Worm (Caenorhabditis elegans) whole organism, late embryonic: ENCODE data around the gene K10G4.5.

Experiments
- K02D7.2 ChIP-seq: sonication (generic microtip); optimal IDR thresholded peaks from 2 replicates; lab custom pipeline; 2017; ENCODE audit warnings: mild to moderate bottlenecking, missing genetic modification characterization, missing compliant biosample characterization
- Y22D7AL.16 ChIP-seq: sonication (generic microtip); optimal IDR thresholded peaks from 2 replicates; lab custom pipeline; 2016; ENCODE audit warnings: missing genetic modification characterization, missing compliant biosample characterization
- ceh-14 ChIP-seq: sonication (generic microtip); optimal IDR thresholded peaks from 2 replicates; lab custom pipeline; 2016; ENCODE audit warnings: missing genotype, missing genetic modification characterization, missing compliant biosample characterization
- ceh-18 ChIP-seq: sonication (generic microtip); optimal IDR thresholded peaks from 2 replicates; lab custom pipeline; 2016; ENCODE audit warnings: missing genetic modification characterization, missing compliant biosample characterization
- ceh-19 ChIP-seq: fragments of 200-800 bp; sonication (Bioruptor generic); optimal IDR thresholded peaks from 2 replicates; lab custom pipeline; 2018; ENCODE audit warnings: mild to moderate bottlenecking, missing genetic modification characterization, missing compliant biosample characterization
- ceh-24 ChIP-seq: sonication (generic microtip); optimal IDR thresholded peaks from 2 replicates; lab custom pipeline; 2016; ENCODE audit warnings: mild to moderate bottlenecking, missing genetic modification characterization, missing compliant biosample characterization
- ceh-30 ChIP-seq: fragments of 150-350 bp; optimal IDR thresholded peaks from 2 replicates; lab custom pipeline; 2014; ENCODE audit warnings: missing biosample characterization, missing genetic modification characterization
- ceh-34 ChIP-seq: sonication (generic microtip); optimal IDR thresholded peaks from 2 replicates; lab custom pipeline; 2016; ENCODE audit warnings: mild to moderate bottlenecking, missing genetic modification characterization, missing compliant biosample characterization
- ceh-45 ChIP-seq: fragments of 200-800 bp; sonication (Bioruptor generic); IDR thresholded peaks from 2 replicates; pipeline ENCODE4 v1.3.6; 2022; ENCODE audit warnings: missing genetic modification reagents, missing genetic modification characterization, missing compliant biosample characterization
- ceh-48 ChIP-seq: sonication (generic microtip); optimal IDR thresholded peaks from 2 replicates; lab custom pipeline; 2016; ENCODE audit warnings: missing genetic modification characterization, inconsistent platforms, missing compliant biosample characterization
- ceh-9 ChIP-seq: sonication (generic microtip); optimal IDR thresholded peaks from 2 replicates; lab custom pipeline; 2016; ENCODE audit warnings: mild to moderate bottlenecking, missing genetic modification characterization, inconsistent platforms, missing compliant biosample characterization
- che-1 ChIP-seq: sonication (generic microtip); optimal IDR thresholded peaks from 2 replicates; lab custom pipeline; 2016; ENCODE audit warnings: mild to moderate bottlenecking, missing genetic modification characterization, missing compliant biosample characterization
- dmd-4 ChIP-seq: sonication (generic microtip); optimal IDR thresholded peaks from 2 replicates; lab custom pipeline; 2016; ENCODE audit warnings: borderline replicate concordance, missing genetic modification characterization, missing compliant biosample characterization
- ets-4 ChIP-seq: sonication (generic microtip); optimal IDR thresholded peaks from 2 replicates; lab custom pipeline; 2016; ENCODE audit warnings: missing genetic modification characterization, missing compliant biosample characterization
- fkh-10 ChIP-seq: fragments of 150-350 bp; optimal IDR thresholded peaks from 2 replicates; lab custom pipeline; 2014; ENCODE audit warnings: missing biosample characterization, missing genetic modification reagents, missing genetic modification characterization
- fkh-6 ChIP-seq: sonication (generic microtip); optimal IDR thresholded peaks from 2 replicates; lab custom pipeline; 2016; ENCODE audit warnings: missing genetic modification characterization, missing compliant biosample characterization
- gmeb-2 ChIP-seq: sonication (generic microtip); optimal IDR thresholded peaks from 2 replicates; lab custom pipeline; 2016; ENCODE audit warnings: missing genetic modification characterization, inconsistent platforms, missing compliant biosample characterization
- hlh-13 ChIP-seq: fragments of 200-800 bp; sonication (Bioruptor generic); optimal IDR thresholded peaks from 2 replicates; lab custom pipeline; 2018; ENCODE audit warnings: mild to moderate bottlenecking, missing genetic modification characterization, missing compliant biosample characterization
- hlh-8 ChIP-seq: sonication (generic microtip); optimal IDR thresholded peaks from 2 replicates; lab custom pipeline; 2016; ENCODE audit warnings: missing genotype, missing genetic modification characterization, missing compliant biosample characterization
- lim-6 ChIP-seq: sonication (generic microtip); optimal IDR thresholded peaks from 2 replicates; lab custom pipeline; 2016; ENCODE audit warnings: missing genetic modification characterization, missing compliant biosample characterization
- madf-2 ChIP-seq: sonication (generic microtip); optimal IDR thresholded peaks from 2 replicates; lab custom pipeline; 2017; ENCODE audit warnings: missing genetic modification characterization, missing compliant biosample characterization
- mec-3 ChIP-seq: sonication (generic microtip); optimal IDR thresholded peaks from 2 replicates; lab custom pipeline; 2016; ENCODE audit warnings: borderline replicate concordance, missing genetic modification characterization, missing compliant biosample characterization
- nfya-1 ChIP-seq: sonication (generic microtip); optimal IDR thresholded peaks from 2 replicates; lab custom pipeline; 2017; ENCODE audit warnings: missing genetic modification characterization, mild to moderate bottlenecking, missing compliant biosample characterization, antibody characterized with exemption, moderate library complexity
- nhr-11 ChIP-seq: fragments of 150-350 bp; optimal IDR thresholded peaks from 2 replicates; lab custom pipeline; 2014; ENCODE audit warnings: missing biosample characterization, missing genetic modification characterization
- npax-4 ChIP-seq: sonication (generic microtip); optimal IDR thresholded peaks from 2 replicates; lab custom pipeline; 2016; ENCODE audit warnings: missing genetic modification characterization, missing compliant biosample characterization
- pat-9 ChIP-seq: fragments of 200-800 bp; sonication (Bioruptor generic); optimal IDR thresholded peaks from 2 replicates; lab custom pipeline; 2018; ENCODE audit warnings: mild to moderate bottlenecking, missing genetic modification characterization, moderate library complexity, missing compliant biosample characterization
- pax-1 ChIP-seq: fragments of 150-350 bp; optimal IDR thresholded peaks from 2 replicates; lab custom pipeline; 2014; ENCODE audit warnings: missing biosample characterization, missing genetic modification characterization
- pqm-1 ChIP-seq: sonication (generic microtip); optimal IDR thresholded peaks from 2 replicates; lab custom pipeline; 2016; ENCODE audit warnings: missing genetic modification characterization, missing compliant biosample characterization
- pros-1 ChIP-seq: fragments of 150-350 bp; optimal IDR thresholded peaks from 2 replicates; lab custom pipeline; 2014; ENCODE audit warnings: missing biosample characterization, missing genetic modification reagents, missing genetic modification characterization
- rnt-1 ChIP-seq: sonication (generic microtip); optimal IDR thresholded peaks from 2 replicates; lab custom pipeline; 2016; ENCODE audit warnings: missing genetic modification characterization, missing compliant biosample characterization
- sdc-2 ChIP-seq: sonication (generic microtip); optimal IDR thresholded peaks from 2 replicates; lab custom pipeline; 2016; ENCODE audit warnings: missing genotype, missing genetic modification characterization, missing compliant biosample characterization
- sox-4 ChIP-seq: sonication (generic microtip); optimal IDR thresholded peaks from 2 replicates; lab custom pipeline; 2017; ENCODE audit warnings: mild to moderate bottlenecking, missing genetic modification characterization, inconsistent platforms, missing compliant biosample characterization
- syd-9 ChIP-seq: sonication (generic microtip); optimal IDR thresholded peaks from 2 replicates; lab custom pipeline; 2016; ENCODE audit warnings: mild to moderate bottlenecking, missing genetic modification characterization, moderate library complexity, missing compliant biosample characterization
- tbx-2 ChIP-seq: sonication (generic microtip); optimal IDR thresholded peaks from 2 replicates; lab custom pipeline; 2016; ENCODE audit warnings: missing genetic modification characterization, missing compliant biosample characterization
- ttx-3 ChIP-seq: sonication (generic microtip); optimal IDR thresholded peaks from 2 replicates; lab custom pipeline; 2016; ENCODE audit warnings: missing genetic modification reagents, missing genetic modification characterization, missing compliant biosample characterization
- unc-55 ChIP-seq: sonication (generic microtip); optimal IDR thresholded peaks from 2 replicates; lab custom pipeline; 2017; ENCODE audit warnings: missing biosample characterization, missing genetic modification reagents, missing genetic modification characterization
- unc-86 ChIP-seq: sonication (generic microtip); optimal IDR thresholded peaks from 2 replicates; lab custom pipeline; 2016; ENCODE audit warnings: missing genetic modification characterization, missing compliant biosample characterization

K10G4.5 gene

ce11 chrV:17301375-17301774 is at the start of gene K10G4.5:
Gene K10G4.5, minus strand, starts transcription at chrV:17301475.
- TF ChIP-seq npax-4 (tag; lab: Kevin White, UChicago) (no peak), dmd-4 (no peak), sdc-2 (tag; lab: Kevin White, UChicago) (no peak), unc-86 (tag; lab: Kevin White, UChicago) (no peak), gmeb-2 (tag; lab: Kevin White, UChicago) (no peak), lim-6 (tag; lab: Kevin White, UChicago) (no peak), fkh-6 (tag; lab: Kevin White, UChicago) (no peak), tbx-2 (no peak), ceh-30 (tag; lab: Kevin White, UChicago) (no peak)
- TF ChIP-seq, all 69 proteins: peak for 0

DNA sequence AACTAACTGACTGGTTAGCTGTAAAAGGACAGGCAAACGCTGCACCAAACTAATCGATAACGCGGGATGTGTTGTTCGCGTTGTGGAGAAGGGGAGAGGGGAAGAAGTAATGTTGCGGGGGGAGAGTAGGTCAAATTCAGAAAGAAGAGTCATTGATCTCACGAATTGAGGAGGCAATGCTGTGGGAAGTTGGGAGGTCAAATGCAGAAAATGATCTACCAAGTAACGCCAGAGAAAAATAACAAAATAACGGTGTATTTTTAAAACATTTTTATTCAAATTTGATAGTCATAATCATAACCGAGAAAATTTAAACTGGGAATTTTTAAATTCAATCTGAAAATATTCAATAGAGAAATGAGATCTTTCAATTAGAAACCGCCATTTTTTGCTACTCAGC is 48.8 kb upstream of the K10G4.5 start, which contains the start of gene lsy-27:
TSS of gene lsy-27 (minus strand) at position 101 of the 400 bp plus-strand sequence.
- no peak for TF ChIP-seq pat-9

DNA sequence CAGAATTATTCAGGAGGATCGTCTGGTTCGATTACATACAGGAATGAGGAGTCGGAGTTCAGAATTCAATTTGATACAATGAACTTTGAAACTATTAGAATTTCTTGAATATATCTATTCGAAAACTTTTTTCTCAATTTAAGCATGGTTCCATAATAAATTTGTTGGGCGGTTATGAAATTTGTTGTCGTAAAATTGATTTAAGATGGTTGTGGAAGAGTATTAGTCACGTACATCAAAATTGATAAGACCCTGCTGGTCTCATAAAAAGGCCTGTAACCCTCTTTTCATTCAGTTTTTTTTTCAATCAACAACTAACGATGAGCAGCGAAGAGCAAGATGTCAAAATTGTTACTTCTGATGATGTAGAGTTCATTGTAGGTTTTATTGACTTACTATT is 46.3 kb upstream of the K10G4.5 start, which contains the start of gene skr-5:
TSS of gene skr-5 (plus strand) at position 301 of the 400 bp plus-strand sequence.
- no peak for TF ChIP-seq K02D7.2 (tag; lab: Kevin White, UChicago)
- TF ChIP-seq, all 69 proteins: peak for 0

DNA sequence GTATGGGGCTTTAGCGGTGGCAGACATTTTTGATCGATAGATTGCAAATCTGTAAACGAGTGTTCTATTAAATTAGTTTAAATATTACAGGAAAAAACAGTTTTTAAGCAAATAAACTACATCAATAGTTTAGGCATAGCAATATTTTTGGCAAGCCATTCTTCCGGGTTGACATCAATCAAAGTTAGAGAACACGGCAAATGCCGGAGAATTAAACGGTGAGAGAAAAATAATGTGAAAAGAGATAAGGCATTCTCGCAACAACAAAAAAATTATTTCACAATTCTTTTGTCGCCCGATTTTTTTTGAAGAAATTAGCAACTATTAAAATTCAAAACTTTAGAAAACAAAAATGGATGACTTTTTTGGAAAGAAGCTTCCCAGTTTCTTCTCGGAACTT is 43.6 kb upstream of the K10G4.5 start, which contains the start of the genes fbxa-188 and fbxa-189:
TSS of gene fbxa-188 (minus strand) at position 51 of the 400 bp plus-strand sequence.
TSS of gene fbxa-189 (plus strand) at position 339 of the 400 bp plus-strand sequence.
- TF ChIP-seq pax-1: no peak
- no peak for TF ChIP-seq ceh-34 (tag; lab: Kevin White, UChicago)
- TF ChIP-seq syd-9 (tag; lab: Kevin White, UChicago): no peak
- TF ChIP-seq dmd-4: no peak
- TF ChIP-seq pros-1 (tag; lab: Kevin White, UChicago): no peak
- no peak for TF ChIP-seq pqm-1 (tag; lab: Kevin White, UChicago)
- TF ChIP-seq nfya-1 (tag; lab: Kevin White, UChicago): no peak

DNA sequence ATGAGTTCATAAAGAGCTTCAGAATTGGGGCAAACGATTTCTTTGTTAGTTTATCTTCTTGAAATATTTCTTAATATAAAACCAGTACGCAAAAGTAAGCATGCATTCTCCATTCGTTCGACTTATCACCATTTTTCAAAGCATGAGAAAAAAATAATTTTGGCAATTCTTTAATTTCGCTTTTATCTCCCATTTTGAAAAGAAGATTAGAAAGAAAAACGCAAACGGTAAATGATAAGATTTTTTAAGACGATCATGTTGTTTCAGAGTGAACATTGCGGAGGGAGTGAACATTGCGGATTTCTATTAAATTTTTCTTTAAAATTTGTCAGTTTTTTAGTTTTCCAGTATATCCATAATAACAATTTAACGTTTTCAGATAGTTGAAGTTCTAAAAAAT is 38.1 kb upstream of the K10G4.5 start:
- no peak for TF ChIP-seq ceh-9 (tag; lab: Kevin White, UChicago)
- no peak for TF ChIP-seq npax-4 (tag; lab: Kevin White, UChicago)
- no peak for TF ChIP-seq syd-9 (tag; lab: Kevin White, UChicago)
- TF ChIP-seq ceh-48 (tag; lab: Kevin White, UChicago): no peak
- TF ChIP-seq nfya-1 (tag; lab: Kevin White, UChicago): no peak
- no peak for TF ChIP-seq ceh-14 (tag; lab: Kevin White, UChicago)
- no peak for TF ChIP-seq hlh-8 (tag; lab: Kevin White, UChicago)
- TF ChIP-seq fkh-10 (GFP tag; lab: Kevin White, UChicago): no peak
- no peak for TF ChIP-seq rnt-1 (tag; lab: Kevin White, UChicago)
- no peak for TF ChIP-seq tbx-2
- TF ChIP-seq unc-86 (tag; lab: Kevin White, UChicago): no peak
- TF ChIP-seq unc-55: no peak
- TF ChIP-seq lim-6 (tag; lab: Kevin White, UChicago): no peak
- TF ChIP-seq mec-3 (tag; lab: Kevin White, UChicago): no peak
- no peak for TF ChIP-seq sdc-2 (tag; lab: Kevin White, UChicago)
- no peak for TF ChIP-seq Y22D7AL.16 (tag; lab: Kevin White, UChicago)
- no peak for TF ChIP-seq ceh-19 (GFP tag; lab: Kevin White, UChicago)
- TF ChIP-seq ceh-45 (GFP tag; lab: Robert Waterston, UW): no peak
- no peak for TF ChIP-seq ceh-30 (tag; lab: Kevin White, UChicago)

DNA sequence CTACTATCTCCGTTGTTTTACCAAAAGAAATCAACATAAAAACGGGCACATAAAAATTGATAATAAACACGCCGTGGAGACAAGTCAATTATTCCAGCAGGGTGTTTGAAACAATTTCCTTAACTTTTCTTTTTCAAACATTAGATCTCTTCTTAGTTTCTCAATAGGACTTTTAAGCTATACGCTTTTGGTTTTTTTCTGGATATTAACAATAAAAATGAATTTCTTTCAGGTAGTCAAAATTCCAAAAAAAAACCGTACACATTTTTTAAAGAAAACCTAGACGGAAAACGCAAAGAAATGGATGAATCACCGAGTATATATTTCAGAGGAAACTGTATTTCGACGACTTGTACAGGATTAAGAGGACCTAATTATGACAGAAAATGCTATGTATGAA is 30.1 kb upstream of the K10G4.5 start, which contains the start of gene fbxa-185:
TSS of gene fbxa-185 (plus strand) at position 301 of the 400 bp plus-strand sequence.
- no peak for TF ChIP-seq che-1
- no peak for TF ChIP-seq ceh-30 (tag; lab: Kevin White, UChicago)
- TF ChIP-seq nhr-11: no peak
- no peak for TF ChIP-seq madf-2 (tag; lab: Kevin White, UChicago)
- no peak for TF ChIP-seq pros-1 (tag; lab: Kevin White, UChicago)
- no peak for TF ChIP-seq hlh-13 (GFP tag; lab: Kevin White, UChicago)
- TF ChIP-seq ceh-48 (tag; lab: Kevin White, UChicago): no peak
- no peak for TF ChIP-seq dmd-4
- no peak for TF ChIP-seq ttx-3 (tag; lab: Kevin White, UChicago)
- no peak for TF ChIP-seq ets-4 (tag; lab: Kevin White, UChicago)
- TF ChIP-seq sox-4: no peak
- TF ChIP-seq ceh-18 (tag; lab: Kevin White, UChicago): no peak
- no peak for TF ChIP-seq ceh-24 (tag; lab: Kevin White, UChicago)
